Worm (Caenorhabditis elegans): ENCODE data around the gene M163.7.

- no peak for TF ChIP-seq mec-3 (tag; optimal IDR thresholded peaks at IDR 0.05; ENCODE audit: borderline replicate concordance)
- TF ChIP-seq nfya-1 (tag; optimal IDR thresholded peaks at IDR 0.05) = no peak
- no peak for TF ChIP-seq pag-3 (tag; optimal IDR thresholded peaks at IDR 0.05; ENCODE audit: borderline replicate concordance)
- no peak for TF ChIP-seq rnt-1 (tag; optimal IDR thresholded peaks at IDR 0.05)
- no peak for TF ChIP-seq ceh-45 (GFP tag; IDR thresholded peaks at IDR 0.05)
Observed at ce11 chrX:14487832-14488231, 23.2 kb downstream of the M163.7 start.
